Fruit fly (Drosophila melanogaster): ENCODE results near the gene Atg17.
A peak's percentile ranks its signal among the peaks of the same experiment; 100 is the strongest.

The Atg17 gene

dm6 chr3R:5668928-5669739, at the start of gene Atg17, which contains the start of gene Xe7:
Gene Atg17 (plus strand): TSS chr3R:5669713.
Gene Xe7 (minus strand): TSS chr3R:5669334.
- TF ChIP-seq ttk (optimal IDR thresholded peaks at IDR 0.05) (no peak), Myc (optimal IDR thresholded peaks at IDR 0.05) (no peak), psq (optimal IDR thresholded peaks at IDR 0.05) (peak; percentile 60)

- no peak for TF ChIP-seq insv (optimal IDR thresholded peaks at IDR 0.05)
- TF ChIP-seq ttk (optimal IDR thresholded peaks at IDR 0.05): no peak
- no peak for TF ChIP-seq psq (optimal IDR thresholded peaks at IDR 0.05)
- TF ChIP-seq h (optimal IDR thresholded peaks at IDR 0.05): no peak
- no peak for TF ChIP-seq Sin3A (optimal IDR thresholded peaks at IDR 0.05)
- TF ChIP-seq Myc (optimal IDR thresholded peaks at IDR 0.05): no peak
Measured at dm6 chr3R:5620387-5620956, 49.0 kb upstream of the Atg17 start.

dm6 chr3R:5621714-5622405, 47.7 kb upstream of the Atg17 start:
- TF ChIP-seq Myc (optimal IDR thresholded peaks at IDR 0.05): no peak
- no peak for TF ChIP-seq psq (optimal IDR thresholded peaks at IDR 0.05)
- TF ChIP-seq insv (optimal IDR thresholded peaks at IDR 0.05): no peak
- TF ChIP-seq ttk (optimal IDR thresholded peaks at IDR 0.05): no peak
- TF ChIP-seq Sin3A (optimal IDR thresholded peaks at IDR 0.05): no peak
- no peak for TF ChIP-seq h (optimal IDR thresholded peaks at IDR 0.05)

- TF ChIP-seq ttk (optimal IDR thresholded peaks at IDR 0.05) (no peak), Sin3A (optimal IDR thresholded peaks at IDR 0.05) (no peak), h (optimal IDR thresholded peaks at IDR 0.05) (no peak)
Measured at dm6 chr3R:5622406-5622752, 47.1 kb upstream of the Atg17 start.

dm6 chr3R:5622985-5623630, 46.4 kb upstream of the Atg17 start:
- TF ChIP-seq h (optimal IDR thresholded peaks at IDR 0.05): no peak
- TF ChIP-seq psq (optimal IDR thresholded peaks at IDR 0.05): no peak
- TF ChIP-seq Sin3A (optimal IDR thresholded peaks at IDR 0.05): no peak
- no peak for TF ChIP-seq Myc (optimal IDR thresholded peaks at IDR 0.05)
- no peak for TF ChIP-seq ttk (optimal IDR thresholded peaks at IDR 0.05)
- TF ChIP-seq insv (optimal IDR thresholded peaks at IDR 0.05): no peak

dm6 chr3R:5624115-5624878, 45.2 kb upstream of the Atg17 start, which contains the start of the genes Dph4, Spec2 and RpL13A:
Gene Dph4 (minus strand): TSS chr3R:5624125.
Gene Spec2 (minus strand): TSS chr3R:5624125.
Gene RpL13A (plus strand): TSS chr3R:5624474.
- no peak for TF ChIP-seq ttk (optimal IDR thresholded peaks at IDR 0.05)
- TF ChIP-seq insv (optimal IDR thresholded peaks at IDR 0.05): no peak
- no peak for TF ChIP-seq h (optimal IDR thresholded peaks at IDR 0.05)

dm6 chr3R:5627552-5627951, 42.0 kb upstream of the Atg17 start, which contains the start of gene CG31551:
Gene CG31551 (plus strand): TSS chr3R:5627852.
- TF ChIP-seq psq (optimal IDR thresholded peaks at IDR 0.05) (no peak), h (optimal IDR thresholded peaks at IDR 0.05) (no peak), Myc (optimal IDR thresholded peaks at IDR 0.05) (no peak), insv (optimal IDR thresholded peaks at IDR 0.05) (no peak), ttk (optimal IDR thresholded peaks at IDR 0.05) (no peak), Sin3A (optimal IDR thresholded peaks at IDR 0.05) (no peak)

- TF ChIP-seq Sin3A (optimal IDR thresholded peaks at IDR 0.05) (no peak), psq (optimal IDR thresholded peaks at IDR 0.05) (no peak), h (optimal IDR thresholded peaks at IDR 0.05) (no peak), ttk (optimal IDR thresholded peaks at IDR 0.05) (no peak), insv (optimal IDR thresholded peaks at IDR 0.05) (no peak), Myc (optimal IDR thresholded peaks at IDR 0.05) (no peak)
Measured at dm6 chr3R:5632182-5632581, 37.3 kb upstream of the Atg17 start, which contains the start of gene CG31549. Gene CG31549 (plus strand): TSS chr3R:5632192.

- TF ChIP-seq Myc (optimal IDR thresholded peaks at IDR 0.05) (no peak), insv (optimal IDR thresholded peaks at IDR 0.05) (no peak), psq (optimal IDR thresholded peaks at IDR 0.05) (no peak), h (optimal IDR thresholded peaks at IDR 0.05) (no peak), Sin3A (optimal IDR thresholded peaks at IDR 0.05) (no peak), ttk (optimal IDR thresholded peaks at IDR 0.05) (no peak)
Measured at dm6 chr3R:5633437-5633836, 36.1 kb upstream of the Atg17 start, which contains the start of gene CG12171. Gene CG12171 (plus strand): TSS chr3R:5633627.

- TF ChIP-seq Sin3A (optimal IDR thresholded peaks at IDR 0.05) (no peak), Myc (optimal IDR thresholded peaks at IDR 0.05) (no peak), psq (optimal IDR thresholded peaks at IDR 0.05) (no peak), h (optimal IDR thresholded peaks at IDR 0.05) (no peak), ttk (optimal IDR thresholded peaks at IDR 0.05) (no peak), insv (optimal IDR thresholded peaks at IDR 0.05) (no peak)
Measured at dm6 chr3R:5635524-5635923, 34.0 kb upstream of the Atg17 start, which contains the start of gene CG31546. Gene CG31546 (minus strand): TSS chr3R:5635624.
